Fruit fly (Drosophila melanogaster): ENCODE measurements around the gene CG42821.

CG42821 gene

DNA sequence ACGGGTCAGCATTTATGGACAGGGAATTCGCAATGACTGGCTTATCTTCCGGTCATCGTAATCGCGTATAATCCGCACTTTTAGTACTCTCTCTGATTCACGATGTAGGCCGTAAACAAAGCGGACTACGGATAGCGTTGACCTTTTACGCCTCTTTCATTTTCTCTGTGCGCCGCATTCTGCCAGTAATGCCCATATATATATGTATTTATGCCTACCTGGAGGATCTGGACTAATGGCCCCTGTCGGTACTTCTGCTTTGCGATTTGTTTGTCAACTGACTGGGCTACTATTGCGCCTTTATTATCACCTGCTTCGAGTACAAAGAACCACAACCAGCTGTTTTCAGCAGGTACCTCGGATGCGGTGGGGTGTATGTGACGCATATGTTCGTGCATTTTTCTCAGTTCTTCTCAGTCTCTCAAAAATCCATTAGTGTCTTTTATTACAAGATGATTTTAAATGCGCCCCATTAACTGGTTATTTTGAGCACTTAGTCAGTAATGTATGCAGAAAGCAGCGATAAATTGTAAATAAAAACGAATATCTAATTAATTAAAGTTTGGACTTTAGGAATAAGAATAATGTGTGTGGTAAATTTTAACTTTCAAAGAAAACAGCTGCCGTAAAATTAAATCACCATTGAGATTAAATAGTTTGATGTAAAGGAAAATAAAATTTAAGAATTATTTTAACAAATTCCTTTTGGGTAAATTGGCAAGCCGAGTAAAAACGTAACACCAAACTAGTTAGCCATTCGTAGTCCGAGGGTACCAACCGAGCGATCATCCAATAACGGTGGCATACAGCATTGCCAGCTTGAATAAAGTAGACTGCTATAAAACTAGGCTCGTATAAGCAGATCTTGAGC lies 18.3 kb upstream of the CG42821 start, which contains the start of gene CREG:
Gene CREG (minus strand): TSS at position 323 of the 871 bp plus-strand sequence.
- peak; percentile 15 for TF ChIP-seq HLH106 (tag; optimal IDR thresholded peaks at IDR 0.05)
- TF ChIP-seq Dif (GFP tag; optimal IDR thresholded peaks at IDR 0.05; ENCODE audit: partially characterized antibody), result no peak
- peak; percentile 32 for TF ChIP-seq rgr (GFP tag; optimal IDR thresholded peaks at IDR 0.05)
- peak; percentile 79 for TF ChIP-seq pan (optimal IDR thresholded peaks at IDR 0.05)
- TF ChIP-seq Mio (GFP tag; optimal IDR thresholded peaks at IDR 0.05), result no peak
- TF ChIP-seq Jra (GFP tag; optimal IDR thresholded peaks at IDR 0.05), result peak; percentile 42
- peak in 1 of 2 experiments; percentile 48 for TF ChIP-seq foxo (GFP tag; optimal IDR thresholded peaks at IDR 0.05)
- TF ChIP-seq psq (GFP tag; optimal IDR thresholded peaks at IDR 0.05), result peak; percentile 43
- no peak for TF ChIP-seq jim (GFP tag; optimal IDR thresholded peaks at IDR 0.05)
- TF ChIP-seq dmrt93B (GFP tag; optimal IDR thresholded peaks at IDR 0.05), result peak; percentile 37
- TF ChIP-seq dl (GFP tag; optimal IDR thresholded peaks at IDR 0.05; ENCODE audit: insufficient read depth in 1 of 2, partially characterized antibody in 2 of 2), result no peak
- TF ChIP-seq woc (GFP tag; optimal IDR thresholded peaks at IDR 0.05), result peak; percentile 70
- peak; percentile 39 for TF ChIP-seq fru (GFP tag; optimal IDR thresholded peaks at IDR 0.05)
- peak; percentile 32 for TF ChIP-seq ey (GFP tag; optimal IDR thresholded peaks at IDR 0.05)
- TF ChIP-seq Hr83 (GFP tag; optimal IDR thresholded peaks at IDR 0.05; ENCODE audit: poor library complexity, severe bottlenecking), result peak; percentile 66
- TF ChIP-seq usp (GFP tag; optimal IDR thresholded peaks at IDR 0.05), result no peak
- TF ChIP-seq tai (GFP tag; optimal IDR thresholded peaks at IDR 0.05), result peak; percentile 19
- no peak for TF ChIP-seq Rel (GFP tag; optimal IDR thresholded peaks at IDR 0.05)
- peak; percentile 34 for TF ChIP-seq Rel (tag; optimal IDR thresholded peaks at IDR 0.05)
- TF ChIP-seq Sp1 (GFP tag; optimal IDR thresholded peaks at IDR 0.05), result peak; percentile 34
- TF ChIP-seq brk (GFP tag; optimal IDR thresholded peaks at IDR 0.05), result no peak
- no peak for TF ChIP-seq CrebA (GFP tag; optimal IDR thresholded peaks at IDR 0.05; ENCODE audit: borderline replicate concordance)
- no peak for TF ChIP-seq Abd-B (GFP tag; optimal IDR thresholded peaks at IDR 0.05)
- no peak for TF ChIP-seq Hr78 (GFP tag; optimal IDR thresholded peaks at IDR 0.05)
- TF ChIP-seq OdsH (GFP tag; optimal IDR thresholded peaks at IDR 0.05), result peak; percentile 4
- peak; percentile 0 for TF ChIP-seq Dfd (GFP tag; optimal IDR thresholded peaks at IDR 0.05)
- no peak for TF ChIP-seq Hnf4 (GFP tag; optimal IDR thresholded peaks at IDR 0.05)
- peak; percentile 5 for TF ChIP-seq br (GFP tag; optimal IDR thresholded peaks at IDR 0.05)

- no peak for TF ChIP-seq usp (GFP tag; optimal IDR thresholded peaks at IDR 0.05)
Observed at dm6 chr3R:17400102-17400501, 12.8 kb upstream of the CG42821 start.

- TF ChIP-seq dmrt93B (GFP tag; optimal IDR thresholded peaks at IDR 0.05) (peak; percentile 29), pan (optimal IDR thresholded peaks at IDR 0.05) (no peak), fru (GFP tag; optimal IDR thresholded peaks at IDR 0.05) (peak; percentile 63), dl (GFP tag; optimal IDR thresholded peaks at IDR 0.05; ENCODE audit: insufficient read depth in 1 of 2, partially characterized antibody in 2 of 2) (no peak), foxo (GFP tag; optimal IDR thresholded peaks at IDR 0.05) (peak in 1 of 2 experiments; percentile 73), Hr83 (GFP tag; optimal IDR thresholded peaks at IDR 0.05; ENCODE audit: poor library complexity, severe bottlenecking) (no peak), tai (GFP tag; optimal IDR thresholded peaks at IDR 0.05) (no peak), OdsH (GFP tag; optimal IDR thresholded peaks at IDR 0.05) (peak; percentile 56), ey (GFP tag; optimal IDR thresholded peaks at IDR 0.05) (peak; percentile 46), Hnf4 (GFP tag; optimal IDR thresholded peaks at IDR 0.05) (peak; percentile 29), Abd-B (GFP tag; optimal IDR thresholded peaks at IDR 0.05) (no peak), CG32264 (GFP tag; optimal IDR thresholded peaks at IDR 0.05) (peak; percentile 43), Hr78 (GFP tag; optimal IDR thresholded peaks at IDR 0.05) (no peak), Rel (GFP tag; optimal IDR thresholded peaks at IDR 0.05) (no peak), Rel (tag; optimal IDR thresholded peaks at IDR 0.05) (no peak), Mio (GFP tag; optimal IDR thresholded peaks at IDR 0.05) (no peak), h (GFP tag; optimal IDR thresholded peaks at IDR 0.05) (peak; percentile 76), woc (GFP tag; optimal IDR thresholded peaks at IDR 0.05) (peak; percentile 32), Sp1 (GFP tag; optimal IDR thresholded peaks at IDR 0.05) (peak; percentile 58), CrebA (GFP tag; optimal IDR thresholded peaks at IDR 0.05; ENCODE audit: borderline replicate concordance) (no peak), CG9705 (GFP tag; optimal IDR thresholded peaks at IDR 0.05) (peak; percentile 43), HLH106 (tag; optimal IDR thresholded peaks at IDR 0.05) (peak; percentile 71), Dif (GFP tag; optimal IDR thresholded peaks at IDR 0.05; ENCODE audit: partially characterized antibody) (no peak), rgr (GFP tag; optimal IDR thresholded peaks at IDR 0.05) (peak; percentile 42), br (GFP tag; optimal IDR thresholded peaks at IDR 0.05) (peak; percentile 54)
Observed at dm6 chr3R:17400675-17401118, 12.2 kb upstream of the CG42821 start.
